Worm (Caenorhabditis elegans) whole organism, midembryonic: Measurements from ENCODE around the gene F11D5.5.

Experiments
- T22C8.4 ChIP-seq: fragments of 200-800 bp; sonication (Bioruptor generic); IDR thresholded peaks from 2 replicates; pipeline ENCODE4 v1.3.6; 2022; ENCODE audit warnings: missing genetic modification characterization, missing compliant biosample characterization
- cog-1 ChIP-seq: sonication (generic microtip); optimal IDR thresholded peaks from 2 replicates; lab custom pipeline; 2016; ENCODE audit warnings: missing genetic modification characterization, missing compliant biosample characterization
- flt-1 ChIP-seq: fragments of 200-800 bp; sonication (Bioruptor generic); IDR thresholded peaks from 2 replicates; pipeline ENCODE4 v1.3.6; 2022; ENCODE audit warnings: missing genetic modification characterization, missing compliant biosample characterization
- klf-2 ChIP-seq: fragments of 200-800 bp; sonication (Bioruptor generic); conservative IDR thresholded peaks from 2 replicates; pipeline ENCODE4 v1.3.6; 2022; ENCODE audit warnings: missing genetic modification reagents, missing genetic modification characterization, missing compliant biosample characterization
- med-1 ChIP-seq: sonication (generic microtip); optimal IDR thresholded peaks from 2 replicates; lab custom pipeline; 2017; ENCODE audit warnings: missing genetic modification characterization, mild to moderate bottlenecking, missing compliant biosample characterization, antibody characterized with exemption, missing genetic modification reagents; ENCODE audit not compliant: insufficient read depth
- ref-1 ChIP-seq: fragments of 200-800 bp; sonication (Bioruptor generic); conservative IDR thresholded peaks from 2 replicates; pipeline ENCODE4 v1.3.6; 2022; ENCODE audit warnings: missing genetic modification reagents, missing genetic modification characterization, missing compliant biosample characterization
- tab-1 ChIP-seq: fragments of 200-800 bp; sonication (Bioruptor generic); IDR thresholded peaks from 2 replicates; pipeline ENCODE4 v1.3.6; 2022; ENCODE audit warnings: missing genetic modification characterization, missing compliant biosample characterization
- ztf-23 ChIP-seq: fragments of 200-800 bp; sonication (Bioruptor generic); IDR thresholded peaks from 2 replicates; pipeline ENCODE4 v1.3.6; 2022; ENCODE audit warnings: missing genetic modification reagents, missing genetic modification characterization, missing compliant biosample characterization
- ztf-29 ChIP-seq: fragments of 200-800 bp; sonication (Bioruptor generic); IDR thresholded peaks from 2 replicates; pipeline ENCODE4 v1.3.6; 2022; ENCODE audit warnings: missing genetic modification reagents, missing genetic modification characterization, missing compliant biosample characterization

F11D5.5 gene

ce11 chrX:3280130-3280529, 21.7 kb upstream of the F11D5.5 start, which contains the start of gene K09C4.10:
TSS of gene K09C4.10 (minus strand) at chrX:3280230.
- TF ChIP-seq ref-1 (GFP tag; lab: Robert Waterston, UW) (no peak), med-1 (GFP tag; lab: Kevin White, UChicago) (no peak), klf-2 (GFP tag; lab: Robert Waterston, UW) (no peak), ztf-23 (GFP tag; lab: Robert Waterston, UW) (no peak), flt-1 (GFP tag; lab: Robert Waterston, UW) (no peak), T22C8.4 (GFP tag; lab: Robert Waterston, UW) (no peak), tab-1 (GFP tag; lab: Robert Waterston, UW) (no peak), ztf-29 (no peak), cog-1 (tag; lab: Kevin White, UChicago) (no peak)

ce11 chrX:3282306-3282705, 19.6 kb upstream of the F11D5.5 start, which contains the start of gene K09C4.5:
TSS of gene K09C4.5 (plus strand) at chrX:3282631.
- TF ChIP-seq ztf-23 (GFP tag; lab: Robert Waterston, UW) = no peak
- no peak for TF ChIP-seq med-1 (GFP tag; lab: Kevin White, UChicago)
- TF ChIP-seq ztf-29 = no peak
- TF ChIP-seq flt-1 (GFP tag; lab: Robert Waterston, UW) = no peak
- TF ChIP-seq tab-1 (GFP tag; lab: Robert Waterston, UW) = no peak
- no peak for TF ChIP-seq T22C8.4 (GFP tag; lab: Robert Waterston, UW)

ce11 chrX:3283189-3283588, 18.7 kb upstream of the F11D5.5 start:
- TF ChIP-seq ztf-29 = no peak
- no peak for TF ChIP-seq cog-1 (tag; lab: Kevin White, UChicago)
- TF ChIP-seq T22C8.4 (GFP tag; lab: Robert Waterston, UW) = no peak
- TF ChIP-seq ref-1 (GFP tag; lab: Robert Waterston, UW) = no peak
- no peak for TF ChIP-seq klf-2 (GFP tag; lab: Robert Waterston, UW)
- TF ChIP-seq flt-1 (GFP tag; lab: Robert Waterston, UW) = no peak
- TF ChIP-seq med-1 (GFP tag; lab: Kevin White, UChicago) = no peak
- no peak for TF ChIP-seq tab-1 (GFP tag; lab: Robert Waterston, UW)
- no peak for TF ChIP-seq ztf-23 (GFP tag; lab: Robert Waterston, UW)

- no peak for TF ChIP-seq ztf-29
- TF ChIP-seq ref-1 (GFP tag; lab: Robert Waterston, UW) = no peak
- TF ChIP-seq cog-1 (tag; lab: Kevin White, UChicago) = no peak
- no peak for TF ChIP-seq flt-1 (GFP tag; lab: Robert Waterston, UW)
- TF ChIP-seq klf-2 (GFP tag; lab: Robert Waterston, UW) = no peak
- TF ChIP-seq med-1 (GFP tag; lab: Kevin White, UChicago) = no peak
- TF ChIP-seq ztf-23 (GFP tag; lab: Robert Waterston, UW) = no peak
- TF ChIP-seq tab-1 (GFP tag; lab: Robert Waterston, UW) = no peak
- no peak for TF ChIP-seq T22C8.4 (GFP tag; lab: Robert Waterston, UW)
Observed at ce11 chrX:3284967-3285366, 16.9 kb upstream of the F11D5.5 start.

ce11 chrX:3285448-3285847, 16.4 kb upstream of the F11D5.5 start:
- TF ChIP-seq ref-1 (GFP tag; lab: Robert Waterston, UW) = no peak

- TF ChIP-seq flt-1 (GFP tag; lab: Robert Waterston, UW) (no peak), ztf-29 (no peak), ztf-23 (GFP tag; lab: Robert Waterston, UW) (no peak), ref-1 (GFP tag; lab: Robert Waterston, UW) (no peak), tab-1 (GFP tag; lab: Robert Waterston, UW) (no peak), med-1 (GFP tag; lab: Kevin White, UChicago) (no peak), klf-2 (GFP tag; lab: Robert Waterston, UW) (no peak), T22C8.4 (GFP tag; lab: Robert Waterston, UW) (no peak), cog-1 (tag; lab: Kevin White, UChicago) (no peak)
Observed at ce11 chrX:3289183-3289582, 12.7 kb upstream of the F11D5.5 start, which contains the start of gene K09C4.4. TSS of gene K09C4.4 (plus strand) at chrX:3289483.

- TF ChIP-seq ztf-23 (GFP tag; lab: Robert Waterston, UW) (no peak), klf-2 (GFP tag; lab: Robert Waterston, UW) (no peak), med-1 (GFP tag; lab: Kevin White, UChicago) (no peak), flt-1 (GFP tag; lab: Robert Waterston, UW) (no peak), ref-1 (GFP tag; lab: Robert Waterston, UW) (no peak), ztf-29 (no peak)
Observed at ce11 chrX:3290147-3290546, 11.7 kb upstream of the F11D5.5 start.

- TF ChIP-seq ztf-23 (GFP tag; lab: Robert Waterston, UW) (no peak), ref-1 (GFP tag; lab: Robert Waterston, UW) (no peak), med-1 (GFP tag; lab: Kevin White, UChicago) (no peak), T22C8.4 (GFP tag; lab: Robert Waterston, UW) (no peak), cog-1 (tag; lab: Kevin White, UChicago) (no peak), ztf-29 (no peak), tab-1 (GFP tag; lab: Robert Waterston, UW) (no peak), flt-1 (GFP tag; lab: Robert Waterston, UW) (no peak), klf-2 (GFP tag; lab: Robert Waterston, UW) (no peak)
Observed at ce11 chrX:3291948-3292347, 9.9 kb upstream of the F11D5.5 start.

- TF ChIP-seq med-1 (GFP tag; lab: Kevin White, UChicago) (no peak), klf-2 (GFP tag; lab: Robert Waterston, UW) (no peak), tab-1 (GFP tag; lab: Robert Waterston, UW) (no peak), ztf-23 (GFP tag; lab: Robert Waterston, UW) (no peak), ref-1 (GFP tag; lab: Robert Waterston, UW) (no peak), flt-1 (GFP tag; lab: Robert Waterston, UW) (no peak), ztf-29 (no peak), cog-1 (tag; lab: Kevin White, UChicago) (no peak), T22C8.4 (GFP tag; lab: Robert Waterston, UW) (no peak)
Observed at ce11 chrX:3296182-3296581, 5.7 kb upstream of the F11D5.5 start, which contains the start of gene K09C4.2. TSS of gene K09C4.2 (plus strand) at chrX:3296482.
